Fruit fly (Drosophila melanogaster) whole organism, embryonic: ENCODE results near the gene Nf-YC.

Experiments used
- Awh ChIP-seq: fragments of 200-800 bp; sonication (Bioruptor generic); IDR thresholded peaks from 2 replicates; pipeline ENCODE4, ENCODE4 v1.3.6; 2022; ENCODE audit warnings: missing biosample characterization, missing genetic modification characterization
- CG10147 ChIP-seq: fragments of 200-800 bp; sonication (Bioruptor generic); optimal IDR thresholded peaks from 2 replicates; lab custom pipeline; 2019; ENCODE audit warnings: missing biosample characterization, mild to moderate bottlenecking, missing genetic modification characterization, moderate library complexity
- CG10321 ChIP-seq: fragments of 200-800 bp; sonication (Bioruptor generic); IDR thresholded peaks from 2 replicates; pipeline ENCODE4 v1.3.6; 2022; ENCODE audit warnings: missing biosample characterization, missing genetic modification characterization
- CG10366 ChIP-seq: fragments of 200-800 bp; sonication (Bioruptor generic); IDR thresholded peaks from 2 replicates; pipeline ENCODE4 v1.3.6; 2022; ENCODE audit warnings: missing biosample characterization, missing genetic modification characterization
- CG10543 ChIP-seq: fragments of 200-800 bp; sonication (Bioruptor generic); optimal IDR thresholded peaks from 3 replicates; lab custom pipeline; 2017; ENCODE audit warnings: missing biosample characterization, mild to moderate bottlenecking, missing genetic modification characterization, moderate library complexity
- CG10979 ChIP-seq: fragments of 200-800 bp; sonication (Bioruptor generic); optimal IDR thresholded peaks from 2 replicates; lab custom pipeline; 2018; ENCODE audit warnings: missing biosample characterization, mild to moderate bottlenecking, missing genetic modification characterization, moderate library complexity
- CG12104 ChIP-seq: fragments of 200-800 bp; sonication (Bioruptor generic); optimal IDR thresholded peaks from 3 replicates; lab custom pipeline; 2016; ENCODE audit warnings: missing biosample characterization, missing genetic modification characterization
- CG12219 ChIP-seq: fragments of 200-800 bp; sonication (Bioruptor generic); optimal IDR thresholded peaks from 3 replicates; lab custom pipeline; 2018; ENCODE audit warnings: missing biosample characterization, mild to moderate bottlenecking, missing genetic modification characterization
- CG14710 ChIP-seq: fragments of 200-800 bp; sonication (Bioruptor generic); optimal IDR thresholded peaks from 3 replicates; lab custom pipeline; 2019; ENCODE audit warnings: missing biosample characterization, mild to moderate bottlenecking, missing genetic modification characterization, moderate library complexity
- CG15479 ChIP-seq: fragments of 200-800 bp; sonication (Bioruptor generic); optimal IDR thresholded peaks from 3 replicates; lab custom pipeline; 2019; ENCODE audit warnings: missing biosample characterization, mild to moderate bottlenecking, missing genetic modification characterization, moderate library complexity
- CG18011 ChIP-seq: fragments of 200-800 bp; sonication (Bioruptor generic); optimal IDR thresholded peaks from 2 replicates; lab custom pipeline; 2017; ENCODE audit warnings: missing biosample characterization, missing genetic modification characterization, mild to moderate bottlenecking, moderate library complexity, missing genotype
- CG18599 ChIP-seq: fragments of 200-800 bp; sonication (Bioruptor generic); optimal IDR thresholded peaks from 3 replicates; lab custom pipeline; 2017; ENCODE audit warnings: missing biosample characterization, missing genetic modification characterization, mild to moderate bottlenecking, moderate library complexity, missing genetic modification reagents
- CG18764 ChIP-seq: fragments of 200-800 bp; sonication (Bioruptor generic); optimal IDR thresholded peaks from 3 replicates; lab custom pipeline; 2016; ENCODE audit warnings: missing biosample characterization, missing genetic modification characterization
- CG2199 ChIP-seq: fragments of 200-800 bp; sonication (Bioruptor generic); IDR thresholded peaks from 3 replicates; pipeline ENCODE4 v1.3.6; 2022; ENCODE audit warnings: missing biosample characterization, missing genetic modification characterization
- CG2678 ChIP-seq: fragments of 200-800 bp; sonication (Bioruptor generic); optimal IDR thresholded peaks from 3 replicates; lab custom pipeline; 2019; ENCODE audit warnings: missing biosample characterization, mild to moderate bottlenecking, missing genetic modification characterization, moderate library complexity
- CG31441 ChIP-seq: fragments of 200-800 bp; sonication (Bioruptor generic); IDR thresholded peaks from 2 replicates; pipeline ENCODE4 v1.3.6; 2022; ENCODE audit warnings: missing biosample characterization, missing genetic modification characterization
- CG32772 ChIP-seq: fragments of 200-800 bp; sonication (Bioruptor generic); IDR thresholded peaks from 2 replicates; pipeline ENCODE4 v1.3.6; 2022; ENCODE audit warnings: missing biosample characterization, missing genetic modification characterization
- CG3838 ChIP-seq: fragments of 200-800 bp; sonication (Bioruptor generic); optimal IDR thresholded peaks from 3 replicates; lab custom pipeline; 2016; ENCODE audit warnings: missing biosample characterization, missing genetic modification characterization
- CG4360 ChIP-seq: fragments of 200-800 bp; sonication (Bioruptor generic); IDR thresholded peaks from 2 replicates; pipeline ENCODE4 v1.3.6; 2022; ENCODE audit warnings: missing biosample characterization, missing genetic modification characterization
- CG6654 ChIP-seq: fragments of 200-800 bp; sonication (Bioruptor generic); optimal IDR thresholded peaks from 2 replicates; lab custom pipeline; 2017; ENCODE audit warnings: missing biosample characterization, mild to moderate bottlenecking, missing genetic modification characterization
- CG7357 ChIP-seq: fragments of 200-800 bp; sonication (Bioruptor generic); IDR thresholded peaks from 3 replicates; pipeline ENCODE4 v1.3.6; 2022; ENCODE audit warnings: missing biosample characterization, missing genetic modification characterization
- CG7556 ChIP-seq: fragments of 200-800 bp; sonication (Bioruptor generic); optimal IDR thresholded peaks from 2 replicates; lab custom pipeline; 2017; ENCODE audit warnings: missing biosample characterization, mild to moderate bottlenecking, missing genetic modification characterization
- Dbx ChIP-seq: fragments of 200-800 bp; sonication (Bioruptor generic); IDR thresholded peaks from 3 replicates; pipeline ENCODE4 v1.3.6; 2022; ENCODE audit warnings: missing biosample characterization, missing genetic modification characterization
- Dfd ChIP-seq, 2 experiments: fragments of >200 bp; optimal IDR thresholded peaks; 2 replicates each; lab custom pipeline; 2017; ENCODE audit warnings: missing biosample characterization in 2 of 2, missing genetic modification characterization in 2 of 2
- Doc2 ChIP-seq: fragments of 200-800 bp; sonication (Bioruptor generic); IDR thresholded peaks from 2 replicates; pipeline ENCODE4 v1.3.6; 2022; ENCODE audit warnings: missing biosample characterization, missing genetic modification characterization
- HmgZ ChIP-seq: fragments of 200-800 bp; sonication (Bioruptor generic); optimal IDR thresholded peaks from 2 replicates; lab custom pipeline; 2018; ENCODE audit warnings: missing biosample characterization, mild to moderate bottlenecking, missing genetic modification characterization
- Hr3 ChIP-seq: fragments of 200-800 bp; sonication (Bioruptor generic); optimal IDR thresholded peaks from 3 replicates; lab custom pipeline; 2016; ENCODE audit warnings: missing biosample characterization, missing genetic modification characterization
- Jarid2 ChIP-seq: fragments of 200-800 bp; sonication (Bioruptor generic); optimal IDR thresholded peaks from 3 replicates; lab custom pipeline; 2017; ENCODE audit warnings: mild to moderate bottlenecking, missing biosample characterization, missing genetic modification reagents, missing genetic modification characterization
- Poxn ChIP-seq: fragments of 200-800 bp; sonication (Bioruptor generic); IDR thresholded peaks from 2 replicates; pipeline ENCODE4 v1.3.6; 2022; ENCODE audit warnings: missing biosample characterization, missing genetic modification characterization
- az2 ChIP-seq: fragments of 200-800 bp; sonication (Bioruptor generic); optimal IDR thresholded peaks from 3 replicates; lab custom pipeline; 2016; ENCODE audit warnings: missing biosample characterization, missing genetic modification characterization
- bowl ChIP-seq: fragments of 200-800 bp; sonication (Bioruptor generic); IDR thresholded peaks from 2 replicates; pipeline ENCODE4 v1.3.6; 2022; ENCODE audit warnings: missing biosample characterization, missing genetic modification characterization
- cato ChIP-seq: fragments of 200-800 bp; sonication (Bioruptor generic); optimal IDR thresholded peaks from 2 replicates; lab custom pipeline; 2016; ENCODE audit warnings: missing biosample characterization, missing genetic modification characterization, borderline replicate concordance
- chm ChIP-seq: fragments of 200-800 bp; sonication (Bioruptor generic); IDR thresholded peaks from 2 replicates; pipeline ENCODE4 v1.3.6; 2022; ENCODE audit warnings: missing biosample characterization, missing genetic modification characterization
- croc ChIP-seq: fragments of 200-800 bp; sonication (Bioruptor generic); conservative IDR thresholded peaks from 3 replicates; pipeline ENCODE4 v1.3.6; 2022; ENCODE audit warnings: missing biosample characterization, missing genetic modification characterization
- emc ChIP-seq: fragments of 200-800 bp; sonication (Bioruptor generic); optimal IDR thresholded peaks from 2 replicates; lab custom pipeline; 2016; ENCODE audit warnings: missing biosample characterization, missing genetic modification characterization
- gcm ChIP-seq: fragments of 200-800 bp; sonication (Bioruptor generic); optimal IDR thresholded peaks from 2 replicates; lab custom pipeline; 2019; ENCODE audit warnings: missing biosample characterization, mild to moderate bottlenecking, missing genetic modification characterization, moderate library complexity
- inv ChIP-seq: fragments of 200-800 bp; sonication (Bioruptor generic); IDR thresholded peaks from 2 replicates; pipeline ENCODE4 v1.3.6; 2022; ENCODE audit warnings: missing biosample characterization, missing genetic modification characterization; ENCODE audit not compliant: partially characterized antibody
- jigr1 ChIP-seq: fragments of 200-800 bp; sonication (Bioruptor generic); IDR thresholded peaks from 3 replicates; pipeline ENCODE4 v1.3.6; 2022; ENCODE audit warnings: missing biosample characterization, missing genetic modification characterization
- lola ChIP-seq, 3 experiments: fragments of >200 bp in 2 of 3; fragments of 200-800 bp in 1 of 3; sonication (Bioruptor generic) in 1 of 3; optimal IDR thresholded peaks; 2 replicates each; lab custom pipeline; 2017 to 2019; ENCODE audit warnings: missing biosample characterization in 3 of 3, missing genetic modification characterization in 3 of 3, mild to moderate bottlenecking in 1 of 3, moderate library complexity in 1 of 3
- mam ChIP-seq: fragments of 200-800 bp; sonication (Bioruptor generic); optimal IDR thresholded peaks from 3 replicates; lab custom pipeline; 2016; ENCODE audit warnings: missing biosample characterization, missing genetic modification characterization
- nom ChIP-seq: fragments of 200-800 bp; sonication (Bioruptor generic); optimal IDR thresholded peaks from 2 replicates; lab custom pipeline; 2017; ENCODE audit warnings: missing biosample characterization, missing genetic modification characterization, mild to moderate bottlenecking, moderate library complexity, missing genetic modification reagents
- odd ChIP-seq: fragments of 200-800 bp; sonication (Bioruptor generic); optimal IDR thresholded peaks from 2 replicates; lab custom pipeline; 2017; ENCODE audit warnings: missing biosample characterization, mild to moderate bottlenecking, missing genetic modification characterization
- pb ChIP-seq: fragments of 200-800 bp; sonication (Bioruptor generic); optimal IDR thresholded peaks from 3 replicates; lab custom pipeline; 2016; ENCODE audit warnings: missing biosample characterization, missing genetic modification characterization
- run ChIP-seq: fragments of 200-800 bp; sonication (Bioruptor generic); optimal IDR thresholded peaks from 3 replicates; lab custom pipeline; 2018; ENCODE audit warnings: missing biosample characterization, mild to moderate bottlenecking, missing genetic modification characterization
- sc ChIP-seq, 3 experiments: fragments of >200 bp in 2 of 3; fragments of 200-800 bp in 1 of 3; sonication (Bioruptor generic) in 1 of 3; optimal IDR thresholded peaks; 2 replicates in 2 of 3; 3 replicates in 1 of 3; lab custom pipeline; 2017; ENCODE audit warnings: mild to moderate bottlenecking in 1 of 3, missing biosample characterization in 1 of 3, missing genetic modification characterization in 1 of 3, missing genetic modification reagents in 1 of 3
- sim ChIP-seq: fragments of 200-800 bp; sonication (Bioruptor generic); IDR thresholded peaks from 2 replicates; pipeline ENCODE4 v1.3.6; 2022; ENCODE audit warnings: missing biosample characterization, missing genetic modification characterization
- trem ChIP-seq: fragments of 200-800 bp; optimal IDR thresholded peaks from 3 replicates; lab custom pipeline; 2019; ENCODE audit warnings: missing biosample characterization, mild to moderate bottlenecking, missing genetic modification characterization, moderate library complexity
- unc-4 ChIP-seq: fragments of 200-800 bp; sonication (Bioruptor generic); IDR thresholded peaks from 2 replicates; pipeline ENCODE4 v1.3.6; 2022; ENCODE audit warnings: missing biosample characterization, missing genetic modification characterization; ENCODE audit not compliant: partially characterized antibody

The Nf-YC gene

dm6 chrX:6856332-6856995, 35.7 kb upstream of the Nf-YC start (continued):
- no peak for TF ChIP-seq nom
- TF ChIP-seq run = peak; percentile 50
- no peak for TF ChIP-seq emc
- peak; percentile 63 for TF ChIP-seq CG7556 (GFP tag; lab: Kevin White, UChicago)
- peak in 2 of 3 experiments; percentile 1 to 16 for TF ChIP-seq lola (GFP tag; optimal IDR thresholded peaks at IDR 0.05; lab: Kevin White, UChicago)
- peak; percentile 43 for TF ChIP-seq gcm (GFP tag; lab: Kevin White, UChicago)
- peak; percentile 51 for TF ChIP-seq Hr3 (GFP tag; lab: Kevin White, UChicago)
- peak; percentile 28 for TF ChIP-seq CG14710 (tag; lab: Kevin White, UChicago)
- 0 out of 2 replicates have a peak, but pooled peaks have one; percentile 14 for TF ChIP-seq sim (GFP tag; lab: Robert Waterston, UW)
- no peak for TF ChIP-seq sc (optimal IDR thresholded peaks at IDR 0.05; lab: Kevin White, UChicago)
- TF ChIP-seq sc (GFP tag; optimal IDR thresholded peaks at IDR 0.05; lab: Kevin White, UChicago) = no peak
- TF ChIP-seq CG31441 = peak; percentile 71
- peak; percentile 85 for TF ChIP-seq CG2678 (tag; lab: Kevin White, UChicago)
- TF ChIP-seq chm (GFP tag; lab: Robert Waterston, UW) = no peak; the same call in 1 of the 2 replicates
- peak; percentile 68 for TF ChIP-seq CG10147 (GFP tag; lab: Kevin White, UChicago)
- peak; percentile 22; the same call in 1 of the 3 replicates for TF ChIP-seq croc (GFP tag; lab: Robert Waterston, UW)
- TF ChIP-seq mam (GFP tag; lab: Kevin White, UChicago) = no peak
- peak; percentile 66; the same call in 1 of the 2 replicates for TF ChIP-seq Awh (GFP tag; lab: Robert Waterston, UW)
- TF ChIP-seq CG18599 (GFP tag; lab: Kevin White, UChicago) = peak; percentile 70
- no peak for TF ChIP-seq pb (GFP tag; lab: Kevin White, UChicago)
- no peak for TF ChIP-seq inv (GFP tag; lab: Robert Waterston, UW)
- peak; percentile 63 for TF ChIP-seq CG10366 (GFP tag; lab: Robert Waterston, UW)
- TF ChIP-seq CG3838 (GFP tag; lab: Kevin White, UChicago) = no peak
- no peak for TF ChIP-seq CG2199 (GFP tag; lab: Robert Waterston, UW)
- no peak for TF ChIP-seq Dfd (GFP tag; optimal IDR thresholded peaks at IDR 0.05; lab: Kevin White, UChicago)
- no peak for TF ChIP-seq CG10543 (GFP tag; lab: Kevin White, UChicago)
- TF ChIP-seq az2 (GFP tag; lab: Kevin White, UChicago) = peak; percentile 48
- TF ChIP-seq Poxn (GFP tag; lab: Robert Waterston, UW) = peak; percentile 35; the same call in 1 of the 2 replicates
- TF ChIP-seq Dbx (GFP tag; lab: Robert Waterston, UW) = peak; percentile 49; the same call in 1 of the 3 replicates
- peak; percentile 68 for TF ChIP-seq CG32772
- no peak for TF ChIP-seq cato
- peak; percentile 59; the same call in 2 of the 3 replicates for TF ChIP-seq CG7357 (GFP tag; lab: Robert Waterston, UW)
- peak; percentile 45 for TF ChIP-seq HmgZ
- TF ChIP-seq unc-4 (GFP tag; lab: Robert Waterston, UW) = no peak
- TF ChIP-seq CG18011 (GFP tag; lab: Kevin White, UChicago) = no peak
- TF ChIP-seq Jarid2 = no peak
- TF ChIP-seq CG10321 (GFP tag; lab: Robert Waterston, UW) = peak; percentile 68; the same call in 1 of the 2 replicates
- TF ChIP-seq CG4360 (GFP tag; lab: Robert Waterston, UW) = no peak; the same call in 1 of the 2 replicates
- TF ChIP-seq odd (GFP tag; lab: Kevin White, UChicago) = peak; percentile 18
- no peak for TF ChIP-seq jigr1
- no peak for TF ChIP-seq CG15479 (GFP tag; lab: Kevin White, UChicago)
- peak; percentile 38 for TF ChIP-seq trem (tag; lab: Kevin White, UChicago)
- no peak for TF ChIP-seq CG18764 (GFP tag; lab: Kevin White, UChicago)
- peak; percentile 12; the same call in 1 of the 2 replicates for TF ChIP-seq bowl (GFP tag; lab: Robert Waterston, UW)
- peak; percentile 47 for TF ChIP-seq CG12219
- TF ChIP-seq CG12104 (GFP tag; lab: Kevin White, UChicago) = peak; percentile 16
- TF ChIP-seq CG10979 (tag; lab: Kevin White, UChicago) = peak; percentile 66
- no peak for TF ChIP-seq Doc2 (GFP tag; lab: Robert Waterston, UW)
- TF ChIP-seq CG6654 (GFP tag; lab: Kevin White, UChicago) = peak; percentile 18
